Fruit fly (Drosophila melanogaster) whole organism, embryonic: Measurements from ENCODE around the gene Lon.
A peak's percentile ranks its signal among the peaks of the same experiment; 100 is the strongest.

Experiments
- CG10321 ChIP-seq: fragments of 200-800 bp; sonication (Bioruptor generic); IDR thresholded peaks from 2 replicates; pipeline ENCODE4 v1.3.6; 2022; ENCODE audit warnings: missing biosample characterization, missing genetic modification characterization
- CG12071 ChIP-seq: fragments of 200-800 bp; sonication (Bioruptor generic); optimal IDR thresholded peaks from 3 replicates; lab custom pipeline; 2018; ENCODE audit warnings: missing biosample characterization, mild to moderate bottlenecking, missing genetic modification characterization
- CG12391 ChIP-seq: fragments of 200-800 bp; sonication (Bioruptor generic); optimal IDR thresholded peaks from 3 replicates; lab custom pipeline; 2018; ENCODE audit warnings: missing biosample characterization, mild to moderate bottlenecking, missing genetic modification characterization, moderate library complexity
- CG15011 ChIP-seq: fragments of 200-800 bp; sonication (Bioruptor generic); optimal IDR thresholded peaks from 3 replicates; lab custom pipeline; 2018; ENCODE audit warnings: missing biosample characterization, mild to moderate bottlenecking, missing genetic modification characterization
- CG15514 ChIP-seq: fragments of 200-800 bp; sonication (Bioruptor generic); optimal IDR thresholded peaks from 3 replicates; lab custom pipeline; 2017; ENCODE audit warnings: missing biosample characterization, missing genetic modification characterization, mild to moderate bottlenecking, moderate library complexity, missing genetic modification reagents
- CG17361 ChIP-seq: fragments of 200-800 bp; sonication (Bioruptor generic); IDR thresholded peaks from 3 replicates; pipeline ENCODE4 v1.3.6; 2022; ENCODE audit warnings: missing biosample characterization, missing genetic modification characterization
- CG18599 ChIP-seq: fragments of 200-800 bp; sonication (Bioruptor generic); optimal IDR thresholded peaks from 3 replicates; lab custom pipeline; 2017; ENCODE audit warnings: missing biosample characterization, missing genetic modification characterization, mild to moderate bottlenecking, moderate library complexity, missing genetic modification reagents
- CG30020 ChIP-seq: fragments of 200-800 bp; optimal IDR thresholded peaks from 2 replicates; lab custom pipeline; 2019; ENCODE audit warnings: missing biosample characterization, mild to moderate bottlenecking, missing genetic modification characterization, moderate library complexity
- CG30403 ChIP-seq: fragments of 200-800 bp; sonication (Bioruptor generic); optimal IDR thresholded peaks from 3 replicates; lab custom pipeline; 2016; ENCODE audit warnings: missing biosample characterization, missing genetic modification characterization
- CG31388 ChIP-seq: fragments of 200-800 bp; sonication (Bioruptor generic); optimal IDR thresholded peaks from 2 replicates; lab custom pipeline; 2016; ENCODE audit warnings: missing biosample characterization, missing genetic modification characterization
- CG32767 ChIP-seq: fragments of 200-800 bp; sonication (Bioruptor generic); IDR thresholded peaks from 2 replicates; pipeline ENCODE4 v1.3.6; 2022; ENCODE audit warnings: missing biosample characterization, missing genetic modification characterization
- CG3407 ChIP-seq: fragments of 200-800 bp; sonication (Bioruptor generic); optimal IDR thresholded peaks from 2 replicates; lab custom pipeline; 2018; ENCODE audit warnings: missing biosample characterization, mild to moderate bottlenecking, missing genetic modification characterization
- CG34376 ChIP-seq: fragments of 200-800 bp; sonication (Bioruptor generic); optimal IDR thresholded peaks from 2 replicates; lab custom pipeline; 2018; ENCODE audit warnings: missing biosample characterization, mild to moderate bottlenecking, missing genetic modification characterization
- CG8281 ChIP-seq: fragments of 200-800 bp; sonication (Bioruptor generic); optimal IDR thresholded peaks from 2 replicates; lab custom pipeline; 2018; ENCODE audit warnings: missing biosample characterization, mild to moderate bottlenecking, missing genetic modification characterization, moderate library complexity
- CG9817 ChIP-seq: fragments of 200-800 bp; sonication (Bioruptor generic); optimal IDR thresholded peaks from 2 replicates; lab custom pipeline; 2018; ENCODE audit warnings: missing biosample characterization, mild to moderate bottlenecking, missing genetic modification characterization, moderate library complexity
- CG9876 ChIP-seq: fragments of 200-800 bp; sonication (Bioruptor generic); optimal IDR thresholded peaks from 2 replicates; lab custom pipeline; 2016; ENCODE audit warnings: missing biosample characterization, missing genetic modification characterization
- Camta ChIP-seq: fragments of 200-800 bp; sonication (Bioruptor generic); optimal IDR thresholded peaks from 2 replicates; lab custom pipeline; 2016; ENCODE audit warnings: missing biosample characterization, missing genetic modification characterization
- CkIIα-i1 ChIP-seq: fragments of 200-800 bp; sonication (Bioruptor generic); IDR thresholded peaks from 2 replicates; pipeline ENCODE4 v1.3.6; 2022; ENCODE audit warnings: missing biosample characterization, missing genetic modification characterization
- CoRest ChIP-seq: fragments of 200-800 bp; sonication (Bioruptor generic); optimal IDR thresholded peaks from 3 replicates; lab custom pipeline; 2018; ENCODE audit warnings: missing biosample characterization, mild to moderate bottlenecking, missing genetic modification characterization, moderate library complexity
- Dad ChIP-seq: fragments of 200-800 bp; sonication (Bioruptor generic); optimal IDR thresholded peaks from 3 replicates; lab custom pipeline; 2016; ENCODE audit warnings: missing biosample characterization, missing genetic modification characterization
- Dek ChIP-seq: fragments of 200-800 bp; sonication (Bioruptor generic); optimal IDR thresholded peaks from 3 replicates; lab custom pipeline; 2019; ENCODE audit warnings: missing biosample characterization, mild to moderate bottlenecking, missing genetic modification characterization, moderate library complexity
- E2f1 ChIP-seq: fragments of 200-800 bp; sonication (Bioruptor generic); IDR thresholded peaks from 2 replicates; pipeline ENCODE4 v1.3.6; 2022; ENCODE audit warnings: missing biosample characterization, missing genetic modification characterization
- Ets65A ChIP-seq: fragments of 200-800 bp; sonication (Bioruptor generic); peaks from one replicate; lab custom pipeline; 2016; ENCODE audit warnings: missing biosample characterization, missing genetic modification characterization
- Fer3 ChIP-seq: fragments of 200-800 bp; sonication (Bioruptor generic); optimal IDR thresholded peaks from 2 replicates; lab custom pipeline; 2018; ENCODE audit warnings: missing biosample characterization, mild to moderate bottlenecking, missing genetic modification characterization, moderate library complexity
- H15 ChIP-seq: fragments of 200-800 bp; sonication (Bioruptor generic); IDR thresholded peaks from 3 replicates; pipeline ENCODE4 v1.3.6; 2022; ENCODE audit warnings: missing biosample characterization, missing genetic modification characterization
- HmgZ ChIP-seq: fragments of 200-800 bp; sonication (Bioruptor generic); optimal IDR thresholded peaks from 2 replicates; lab custom pipeline; 2018; ENCODE audit warnings: missing biosample characterization, mild to moderate bottlenecking, missing genetic modification characterization
- Hmr ChIP-seq: fragments of 200-800 bp; sonication (Bioruptor generic); optimal IDR thresholded peaks from 3 replicates; lab custom pipeline; 2017; ENCODE audit warnings: mild to moderate bottlenecking, missing biosample characterization, missing genetic modification reagents, missing genetic modification characterization
- MBD-R2 ChIP-seq: fragments of 200-800 bp; sonication (Bioruptor generic); IDR thresholded peaks from 2 replicates; pipeline ENCODE4 v1.3.6; 2022; ENCODE audit warnings: missing biosample characterization, missing genetic modification characterization
- Med ChIP-seq: fragments of 200-800 bp; sonication (Bioruptor generic); peaks from one replicate; lab custom pipeline; 2016; ENCODE audit warnings: missing biosample characterization, missing genetic modification characterization, mild to moderate bottlenecking, inconsistent platforms, moderate library complexity
- Meics ChIP-seq: fragments of 200-800 bp; sonication (Bioruptor generic); optimal IDR thresholded peaks from 2 replicates; lab custom pipeline; 2017; ENCODE audit warnings: missing biosample characterization, mild to moderate bottlenecking, missing genetic modification characterization
- Nf-YB ChIP-seq: fragments of 200-800 bp; sonication (Bioruptor generic); optimal IDR thresholded peaks from 3 replicates; lab custom pipeline; 2019; ENCODE audit warnings: missing biosample characterization, mild to moderate bottlenecking, missing genetic modification characterization, moderate library complexity
- Nf-YC ChIP-seq: fragments of 200-800 bp; optimal IDR thresholded peaks from 3 replicates; lab custom pipeline; 2019; ENCODE audit warnings: missing biosample characterization, mild to moderate bottlenecking, missing genetic modification characterization, moderate library complexity
- Oaz ChIP-seq: fragments of 200-800 bp; sonication (Bioruptor generic); IDR thresholded peaks from 2 replicates; pipeline ENCODE4 v1.3.6; 2022; ENCODE audit warnings: missing biosample characterization, missing genetic modification characterization
- Opbp ChIP-seq: fragments of 200-800 bp; sonication (Bioruptor generic); IDR thresholded peaks from 3 replicates; pipeline ENCODE4 v1.3.6; 2022; ENCODE audit warnings: missing biosample characterization, missing genetic modification characterization; ENCODE audit not compliant: partially characterized antibody
- Six4 ChIP-seq: fragments of 200-800 bp; sonication (Bioruptor generic); optimal IDR thresholded peaks from 2 replicates; lab custom pipeline; 2016; ENCODE audit warnings: missing biosample characterization, missing genetic modification characterization
- ara ChIP-seq: fragments of 200-800 bp; sonication (Bioruptor generic); IDR thresholded peaks from 2 replicates; pipeline ENCODE4 v1.3.6; 2022; ENCODE audit warnings: missing biosample characterization, missing genetic modification characterization
- bbx ChIP-seq: fragments of 200-800 bp; sonication (Bioruptor generic); IDR thresholded peaks from 2 replicates; pipeline ENCODE4 v1.3.6; 2022; ENCODE audit warnings: missing biosample characterization, missing genetic modification characterization; ENCODE audit not compliant: partially characterized antibody
- bowl ChIP-seq: fragments of 200-800 bp; sonication (Bioruptor generic); IDR thresholded peaks from 2 replicates; pipeline ENCODE4 v1.3.6; 2022; ENCODE audit warnings: missing biosample characterization, missing genetic modification characterization
- cato ChIP-seq: fragments of 200-800 bp; sonication (Bioruptor generic); optimal IDR thresholded peaks from 2 replicates; lab custom pipeline; 2016; ENCODE audit warnings: missing biosample characterization, missing genetic modification characterization, borderline replicate concordance
- dmrt11E ChIP-seq: fragments of 200-800 bp; sonication (Bioruptor generic); optimal IDR thresholded peaks from 3 replicates; lab custom pipeline; 2018; ENCODE audit warnings: missing biosample characterization, mild to moderate bottlenecking, missing genetic modification characterization, moderate library complexity
- hth ChIP-seq: fragments of >200 bp; optimal IDR thresholded peaks from 2 replicates; lab custom pipeline; 2017; ENCODE audit warnings: inconsistent platforms
- jing ChIP-seq: fragments of 200-800 bp; sonication (Bioruptor generic); optimal IDR thresholded peaks from 2 replicates; lab custom pipeline; 2018; ENCODE audit warnings: missing biosample characterization, mild to moderate bottlenecking, missing genetic modification characterization
- ken ChIP-seq: fragments of 200-800 bp; sonication (Bioruptor generic); IDR thresholded peaks from 3 replicates; pipeline ENCODE4 v1.3.6; 2022; ENCODE audit warnings: missing biosample characterization, missing genetic modification characterization
- kni ChIP-seq: fragments of 200-800 bp; sonication (Bioruptor generic); optimal IDR thresholded peaks from 3 replicates; lab custom pipeline; 2017; ENCODE audit warnings: mild to moderate bottlenecking, missing biosample characterization, missing genetic modification reagents, missing genetic modification characterization
- otp ChIP-seq: fragments of 200-800 bp; sonication (Bioruptor generic); IDR thresholded peaks from 3 replicates; pipeline ENCODE4, ENCODE4 v1.3.6; 2022; ENCODE audit warnings: missing biosample characterization, missing genetic modification characterization
- p53 ChIP-seq: fragments of 200-800 bp; sonication (Bioruptor generic); optimal IDR thresholded peaks from 2 replicates; lab custom pipeline; 2016; ENCODE audit warnings: missing biosample characterization, missing genetic modification characterization
- pan ChIP-seq, 4 experiments: fragments of >200 bp in 3 of 4; fragments of 200-800 bp in 1 of 4; sonication (Bioruptor generic) in 1 of 4; optimal IDR thresholded peaks in 3 of 4; IDR thresholded peaks in 1 of 4; 2 replicates each; pipeline versions ENCODE4 v1.3.6 to Lab custom; 2017 to 2022; ENCODE audit warnings: missing biosample characterization in 2 of 4, missing genetic modification characterization in 2 of 4, mixed read lengths in 1 of 4
- pb ChIP-seq: fragments of 200-800 bp; sonication (Bioruptor generic); optimal IDR thresholded peaks from 3 replicates; lab custom pipeline; 2016; ENCODE audit warnings: missing biosample characterization, missing genetic modification characterization
- usp ChIP-seq: fragments of >200 bp; optimal IDR thresholded peaks from 2 replicates; lab custom pipeline; 2017; ENCODE audit warnings: missing biosample characterization, missing genetic modification characterization
- vvl ChIP-seq: fragments of 200-800 bp; sonication (Bioruptor generic); IDR thresholded peaks from 2 replicates; pipeline ENCODE4 v1.3.6; 2022; ENCODE audit warnings: missing biosample characterization, missing genetic modification characterization

The Lon gene

dm6 chr3L:19612172-19612571 lies at the start of gene Lon, which contains the start of gene PIG-F:
Lon (minus strand) TSS chr3L:19612199.
PIG-F (plus strand) TSS chr3L:19612455.
- TF ChIP-seq CkIIα-i1 (GFP tag; lab: Robert Waterston, UW): peak; percentile 89
- no peak for TF ChIP-seq Opbp (GFP tag; lab: Robert Waterston, UW)
- TF ChIP-seq CG8281: peak; percentile 95
- TF ChIP-seq CG15011 (GFP tag; lab: Kevin White, UChicago): peak; percentile 98
- peak; percentile 98 for TF ChIP-seq Dad (GFP tag; lab: Kevin White, UChicago)
- TF ChIP-seq HmgZ (tag; lab: Kevin White, UChicago): peak; percentile 98
- peak; percentile 99 for TF ChIP-seq cato (GFP tag; lab: Kevin White, UChicago)
- TF ChIP-seq CG3407: peak; percentile 98
- peak; percentile 94 for TF ChIP-seq CG15514 (GFP tag; lab: Kevin White, UChicago)
- 0 out of 2 replicates have a peak, but pooled peaks have one; percentile 16 for TF ChIP-seq bbx (GFP tag; lab: Robert Waterston, UW)
- TF ChIP-seq CG32767 (GFP tag; lab: Robert Waterston, UW): peak; percentile 99
- TF ChIP-seq kni (GFP tag; lab: Kevin White, UChicago): peak; percentile 97
- TF ChIP-seq pan (optimal IDR thresholded peaks at IDR 0.05; lab: Kevin White, UChicago): no peak
- peak in 1 of 2 experiments; percentile 99 for TF ChIP-seq pan (GFP tag; optimal IDR thresholded peaks at IDR 0.05 in 1 of 2, IDR thresholded peaks at IDR 0.05 in 1 of 2)
- TF ChIP-seq Med: peak; percentile 100
- peak; percentile 99 for TF ChIP-seq CG12391 (tag; lab: Kevin White, UChicago)
- peak; percentile 93 for TF ChIP-seq p53 (GFP tag; lab: Kevin White, UChicago)
- TF ChIP-seq otp (GFP tag; lab: Robert Waterston, UW): peak; percentile 96
- TF ChIP-seq CG9817 (tag; lab: Kevin White, UChicago): peak; percentile 99
- TF ChIP-seq Nf-YC: peak; percentile 94
- TF ChIP-seq E2f1 (GFP tag; lab: Robert Waterston, UW): peak; percentile 98
- peak; percentile 99 for TF ChIP-seq Dek (tag; lab: Kevin White, UChicago)
- TF ChIP-seq pb (GFP tag; lab: Kevin White, UChicago): peak; percentile 92
- peak; percentile 85 for TF ChIP-seq CG10321
- TF ChIP-seq MBD-R2 (GFP tag; lab: Robert Waterston, UW): peak; percentile 99
- peak; percentile 94 for TF ChIP-seq CG9876 (GFP tag; lab: Kevin White, UChicago)
- peak; percentile 98 for TF ChIP-seq H15 (GFP tag; lab: Robert Waterston, UW)
- peak; percentile 94 for TF ChIP-seq jing
- TF ChIP-seq Nf-YB (GFP tag; lab: Kevin White, UChicago): peak; percentile 90
- TF ChIP-seq Camta: peak; percentile 99
- TF ChIP-seq usp: no peak
- peak; percentile 100 for TF ChIP-seq CG30403 (GFP tag; lab: Kevin White, UChicago)
- peak; percentile 92 for TF ChIP-seq bowl (GFP tag; lab: Robert Waterston, UW)
- peak; percentile 98 for TF ChIP-seq CG31388 (GFP tag; lab: Kevin White, UChicago)
- peak; percentile 99 for TF ChIP-seq vvl (GFP tag; lab: Robert Waterston, UW)
- TF ChIP-seq CG17361: peak; percentile 100
- no peak for TF ChIP-seq hth (lab: Kevin White, UChicago)
- TF ChIP-seq Six4 (GFP tag; lab: Kevin White, UChicago): peak; percentile 99
- peak; percentile 100 for TF ChIP-seq CoRest (tag; lab: Kevin White, UChicago)
- TF ChIP-seq Fer3 (tag; lab: Kevin White, UChicago): peak; percentile 99
- peak; percentile 97 for TF ChIP-seq ara
- TF ChIP-seq CG12071 (GFP tag; lab: Kevin White, UChicago): peak; percentile 93
- peak; percentile 99 for TF ChIP-seq CG34376
- TF ChIP-seq CG30020 (tag; lab: Kevin White, UChicago): peak; percentile 93
- TF ChIP-seq CG18599 (GFP tag; lab: Kevin White, UChicago): peak; percentile 99
- TF ChIP-seq ken (GFP tag; lab: Robert Waterston, UW): peak; percentile 98
- TF ChIP-seq Meics (GFP tag; lab: Kevin White, UChicago): peak; percentile 99
- TF ChIP-seq Ets65A (GFP tag; lab: Kevin White, UChicago): peak; percentile 100
- TF ChIP-seq Hmr (GFP tag; lab: Kevin White, UChicago): peak; percentile 99
- TF ChIP-seq Oaz (GFP tag; lab: Robert Waterston, UW): peak; percentile 97
- peak; percentile 99 for TF ChIP-seq dmrt11E
